Fruit fly (Drosophila melanogaster): Measurements from ENCODE around the gene fon.

dm6 chr2L:19389749-19390148 lies 3.7 kb upstream of the fon start, which contains the start of gene CG17549:
- TF ChIP-seq CG17806 (tag; optimal IDR thresholded peaks at IDR 0.05) (no peak), Snoo (tag; optimal IDR thresholded peaks at IDR 0.05) (no peak), gl (tag; optimal IDR thresholded peaks at IDR 0.05) (no peak), Pif1B (GFP tag; optimal IDR thresholded peaks at IDR 0.05) (no peak), rn (GFP tag; IDR thresholded peaks at IDR 0.05) (no peak), CG4496 (GFP tag; IDR thresholded peaks at IDR 0.05) (0 out of 3 replicates have a peak, but pooled peaks have one; percentile 6), CG34367 (tag; optimal IDR thresholded peaks at IDR 0.05) (no peak), CG14655 (GFP tag; optimal IDR thresholded peaks at IDR 0.05) (no peak), CG9948 (tag; optimal IDR thresholded peaks at IDR 0.05) (no peak), fd96Ca (GFP tag; IDR thresholded peaks at IDR 0.05) (no peak), EcR (GFP tag; optimal IDR thresholded peaks at IDR 0.05) (no peak), CG32121 (GFP tag; IDR thresholded peaks at IDR 0.05) (no peak), CG15710 (tag; optimal IDR thresholded peaks at IDR 0.05) (no peak)
